Fruit fly (Drosophila melanogaster): Measurements from ENCODE around the gene CG12347.

dm6 chr3R:17946246-17946645, 40.0 kb downstream of the CG12347 start:
- TF ChIP-seq Blimp-1 (GFP tag; optimal IDR thresholded peaks at IDR 0.05): no peak
- TF ChIP-seq lz (GFP tag; optimal IDR thresholded peaks at IDR 0.05): peak; percentile 41
- no peak for TF ChIP-seq Hr38 (GFP tag; optimal IDR thresholded peaks at IDR 0.05)
- peak; percentile 84 for TF ChIP-seq CG6808 (GFP tag; optimal IDR thresholded peaks at IDR 0.05)
- TF ChIP-seq vri (GFP tag; optimal IDR thresholded peaks at IDR 0.05): no peak
- TF ChIP-seq ss (GFP tag; optimal IDR thresholded peaks at IDR 0.05): peak; percentile 69 to 78
- TF ChIP-seq CG34406 (GFP tag; optimal IDR thresholded peaks at IDR 0.05): peak; percentile 40
- peak; percentile 78 for TF ChIP-seq CG3919 (GFP tag; optimal IDR thresholded peaks at IDR 0.05)
- peak; percentile 73 for TF ChIP-seq dsx (GFP tag; optimal IDR thresholded peaks at IDR 0.05; ENCODE audit: poor library complexity, severe bottlenecking)
- peak; percentile 82 for TF ChIP-seq CG10669 (GFP tag; optimal IDR thresholded peaks at IDR 0.05)
- peak; percentile 82 for TF ChIP-seq CG1621 (tag; optimal IDR thresholded peaks at IDR 0.05)
- TF ChIP-seq CG16779 (tag; optimal IDR thresholded peaks at IDR 0.05): peak; percentile 44
- TF ChIP-seq CG8632 (GFP tag; optimal IDR thresholded peaks at IDR 0.05): peak; percentile 28
- TF ChIP-seq Lpt (GFP tag; optimal IDR thresholded peaks at IDR 0.05): peak; percentile 25
